Fruit fly (Drosophila melanogaster) whole organism, prepupa: Measurements from ENCODE around the gene Gr22f.

Experiments
- Blimp-1 ChIP-seq: fragments of 200-800 bp; sonication (Bioruptor generic); optimal IDR thresholded peaks from 3 replicates; lab custom pipeline; 2017; ENCODE audit warnings: missing biosample characterization, missing genetic modification characterization, mild to moderate bottlenecking, moderate library complexity, missing genetic modification reagents
- CG10631 ChIP-seq: fragments of 200-800 bp; sonication (Bioruptor generic); optimal IDR thresholded peaks from 2 replicates; lab custom pipeline; 2016; ENCODE audit warnings: missing biosample characterization, missing genetic modification characterization
- CG10669 ChIP-seq: fragments of 200-800 bp; sonication (Bioruptor generic); optimal IDR thresholded peaks from 3 replicates; lab custom pipeline; 2018; ENCODE audit warnings: missing biosample characterization, mild to moderate bottlenecking, missing genetic modification characterization, moderate library complexity
- CG11294 ChIP-seq: fragments of 200-800 bp; sonication (Bioruptor generic); IDR thresholded peaks from 2 replicates; pipeline ENCODE4 v1.3.6; 2022; ENCODE audit warnings: missing biosample characterization, missing genetic modification characterization
- CG11762 ChIP-seq: fragments of 200-800 bp; sonication (Bioruptor generic); optimal IDR thresholded peaks from 3 replicates; lab custom pipeline; 2016; ENCODE audit warnings: missing biosample characterization, missing genetic modification characterization; ENCODE audit not compliant: insufficient read depth
- CG15336 ChIP-seq: fragments of 200-800 bp; sonication (Bioruptor generic); IDR thresholded peaks from 2 replicates; pipeline ENCODE4 v1.3.6; 2022; ENCODE audit warnings: missing biosample characterization, missing genetic modification characterization
- CG16779 ChIP-seq: fragments of 200-800 bp; sonication (Bioruptor generic); optimal IDR thresholded peaks from 3 replicates; lab custom pipeline; 2017; ENCODE audit warnings: missing biosample characterization, mild to moderate bottlenecking, missing genetic modification characterization
- CG3032 ChIP-seq: fragments of 200-800 bp; optimal IDR thresholded peaks from 2 replicates; lab custom pipeline; 2019; ENCODE audit warnings: missing biosample characterization, mild to moderate bottlenecking, missing genetic modification characterization, moderate library complexity
- CG31627 ChIP-seq: fragments of 200-800 bp; sonication (Bioruptor generic); optimal IDR thresholded peaks from 3 replicates; lab custom pipeline; 2016; ENCODE audit warnings: missing biosample characterization, missing genetic modification characterization
- CG32006 ChIP-seq: fragments of 200-800 bp; sonication (Bioruptor generic); optimal IDR thresholded peaks from 3 replicates; lab custom pipeline; 2017; ENCODE audit warnings: missing biosample characterization, mild to moderate bottlenecking, missing genetic modification characterization
- CG34406 ChIP-seq: fragments of 200-800 bp; sonication (Bioruptor generic); optimal IDR thresholded peaks from 3 replicates; lab custom pipeline; 2016; ENCODE audit warnings: missing biosample characterization, missing genetic modification characterization
- CG3919 ChIP-seq: fragments of 200-800 bp; sonication (Bioruptor generic); optimal IDR thresholded peaks from 3 replicates; lab custom pipeline; 2016; ENCODE audit warnings: missing biosample characterization, missing genetic modification characterization
- CG4318 ChIP-seq: fragments of 200-800 bp; sonication (Bioruptor generic); optimal IDR thresholded peaks from 3 replicates; lab custom pipeline; 2017; ENCODE audit warnings: missing biosample characterization, mild to moderate bottlenecking, missing genetic modification characterization
- CG6163 ChIP-seq: fragments of 200-800 bp; sonication (Bioruptor generic); IDR thresholded peaks from 3 replicates; pipeline ENCODE4 v1.3.6; 2022; ENCODE audit warnings: missing biosample characterization, missing genetic modification characterization
- CG6276 ChIP-seq: fragments of 200-800 bp; sonication (Bioruptor generic); optimal IDR thresholded peaks from 2 replicates; lab custom pipeline; 2017; ENCODE audit warnings: missing biosample characterization, mild to moderate bottlenecking, missing genetic modification characterization
- CG6808 ChIP-seq: fragments of 200-800 bp; sonication (Bioruptor generic); optimal IDR thresholded peaks from 3 replicates; lab custom pipeline; 2017; ENCODE audit warnings: missing biosample characterization, missing genetic modification characterization, mild to moderate bottlenecking, moderate library complexity, missing genetic modification reagents
- CG6854 ChIP-seq: fragments of 200-800 bp; sonication (Bioruptor generic); optimal IDR thresholded peaks from 2 replicates; lab custom pipeline; 2017; ENCODE audit warnings: missing biosample characterization, mild to moderate bottlenecking, missing genetic modification characterization
- CG7368 ChIP-seq: fragments of 200-800 bp; sonication (Bioruptor generic); optimal IDR thresholded peaks from 3 replicates; lab custom pipeline; 2016; ENCODE audit warnings: missing biosample characterization, missing genetic modification characterization
- CG8119 ChIP-seq: fragments of 200-800 bp; sonication (Bioruptor generic); IDR thresholded peaks from 3 replicates; pipeline ENCODE4 v1.3.6; 2022; ENCODE audit warnings: missing biosample characterization, missing genetic modification characterization
- CG8319 ChIP-seq: fragments of 200-800 bp; sonication (Bioruptor generic); optimal IDR thresholded peaks from 3 replicates; lab custom pipeline; 2016; ENCODE audit warnings: missing biosample characterization, missing genetic modification characterization
- Eip75B ChIP-seq: fragments of 200-800 bp; sonication (Bioruptor generic); optimal IDR thresholded peaks from 3 replicates; lab custom pipeline; 2016; ENCODE audit warnings: missing biosample characterization, missing genetic modification characterization
- Eip78C ChIP-seq: fragments of 200-800 bp; sonication (Bioruptor generic); peaks from one replicate; lab custom pipeline; 2016; ENCODE audit warnings: missing biosample characterization, missing genetic modification characterization
- Ets21C ChIP-seq: fragments of 200-800 bp; sonication (Bioruptor generic); optimal IDR thresholded peaks from 3 replicates; lab custom pipeline; 2016; ENCODE audit warnings: missing biosample characterization, missing genetic modification characterization
- Gug ChIP-seq: fragments of 200-800 bp; sonication (Bioruptor generic); IDR thresholded peaks from 2 replicates; pipeline ENCODE4 v1.3.6; 2022; ENCODE audit warnings: missing biosample characterization, missing genetic modification characterization
- Hr38 ChIP-seq: sonication (Bioruptor generic); optimal IDR thresholded peaks from 2 replicates; lab custom pipeline; 2016; ENCODE audit warnings: missing biosample characterization, missing genetic modification characterization
- Hr4 ChIP-seq: fragments of 200-800 bp; sonication (Bioruptor generic); optimal IDR thresholded peaks from 3 replicates; lab custom pipeline; 2016; ENCODE audit warnings: missing biosample characterization, missing genetic modification characterization
- Lpt ChIP-seq: fragments of 200-800 bp; sonication (Bioruptor generic); optimal IDR thresholded peaks from 3 replicates; lab custom pipeline; 2016; ENCODE audit warnings: missing biosample characterization, missing genetic modification characterization
- Met ChIP-seq: fragments of 200-800 bp; sonication (Bioruptor generic); optimal IDR thresholded peaks from 3 replicates; lab custom pipeline; 2016; ENCODE audit warnings: missing biosample characterization, missing genetic modification characterization
- OdsH ChIP-seq: fragments of 200-800 bp; sonication (Bioruptor generic); optimal IDR thresholded peaks from 3 replicates; lab custom pipeline; 2016; ENCODE audit warnings: missing biosample characterization, missing genetic modification characterization
- Smox ChIP-seq: fragments of 200-800 bp; sonication (Bioruptor generic); optimal IDR thresholded peaks from 3 replicates; lab custom pipeline; 2016; ENCODE audit warnings: missing biosample characterization, missing genetic modification characterization
- Sox14 ChIP-seq: fragments of 200-800 bp; sonication (Bioruptor generic); optimal IDR thresholded peaks from 3 replicates; lab custom pipeline; 2016; ENCODE audit warnings: missing biosample characterization, missing genetic modification characterization
- achi ChIP-seq: fragments of 200-800 bp; sonication (Bioruptor generic); optimal IDR thresholded peaks from 3 replicates; lab custom pipeline; 2016; ENCODE audit warnings: missing biosample characterization, missing genetic modification characterization
- acj6 ChIP-seq: fragments of 200-800 bp; sonication (Bioruptor generic); optimal IDR thresholded peaks from 3 replicates; lab custom pipeline; 2016; ENCODE audit warnings: missing biosample characterization, missing genetic modification characterization
- dac ChIP-seq: fragments of 200-800 bp; sonication (Bioruptor generic); optimal IDR thresholded peaks from 2 replicates; lab custom pipeline; 2017; ENCODE audit warnings: missing biosample characterization, mild to moderate bottlenecking, missing genetic modification characterization
- eg ChIP-seq: fragments of 200-800 bp; sonication (Bioruptor generic); IDR thresholded peaks from 3 replicates; pipeline ENCODE4 v1.3.6; 2022; ENCODE audit warnings: missing biosample characterization, missing genetic modification characterization
- esn ChIP-seq: fragments of 200-800 bp; sonication (Bioruptor generic); optimal IDR thresholded peaks from 2 replicates; lab custom pipeline; 2016; ENCODE audit warnings: missing biosample characterization, mild to moderate bottlenecking, missing genetic modification characterization, moderate library complexity
- fd59A ChIP-seq: fragments of 200-800 bp; sonication (Bioruptor generic); optimal IDR thresholded peaks from 2 replicates; lab custom pipeline; 2017; ENCODE audit warnings: missing biosample characterization, mild to moderate bottlenecking, missing genetic modification characterization, missing genetic modification reagents
- fd85E ChIP-seq: fragments of 200-800 bp; sonication (Bioruptor generic); optimal IDR thresholded peaks from 3 replicates; lab custom pipeline; 2016; ENCODE audit warnings: missing biosample characterization, missing genetic modification characterization
- fkh ChIP-seq: fragments of 200-800 bp; sonication (Bioruptor generic); optimal IDR thresholded peaks from 3 replicates; lab custom pipeline; 2017; ENCODE audit warnings: missing biosample characterization, mild to moderate bottlenecking, missing genetic modification characterization, moderate library complexity
- lz ChIP-seq: fragments of 200-800 bp; sonication (Bioruptor generic); optimal IDR thresholded peaks from 3 replicates; lab custom pipeline; 2016; ENCODE audit warnings: missing biosample characterization, missing genetic modification characterization
- net ChIP-seq: fragments of 200-800 bp; sonication (Bioruptor generic); optimal IDR thresholded peaks from 3 replicates; lab custom pipeline; 2016; ENCODE audit warnings: missing biosample characterization, missing genetic modification characterization
- pdm3 ChIP-seq: fragments of 200-800 bp; sonication (Bioruptor generic); optimal IDR thresholded peaks from 3 replicates; lab custom pipeline; 2016; ENCODE audit warnings: missing biosample characterization, missing genetic modification characterization
- salr ChIP-seq, 2 experiments: fragments of 200-800 bp; sonication (Bioruptor generic); optimal IDR thresholded peaks; 3 replicates each; lab custom pipeline; 2016 to 2018; ENCODE audit warnings: missing biosample characterization in 2 of 2, missing genetic modification characterization in 2 of 2, mild to moderate bottlenecking in 1 of 2
- ss ChIP-seq, 2 experiments: fragments of 200-800 bp; sonication (Bioruptor generic); optimal IDR thresholded peaks; 2 replicates in 1 of 2; 3 replicates in 1 of 2; lab custom pipeline; 2017 to 2018; ENCODE audit warnings: mild to moderate bottlenecking in 2 of 2, missing biosample characterization in 2 of 2, missing genetic modification characterization in 2 of 2, moderate library complexity in 1 of 2
- svp ChIP-seq: fragments of 200-800 bp; sonication (Bioruptor generic); peaks from one replicate; lab custom pipeline; 2016; ENCODE audit warnings: missing biosample characterization, missing genetic modification characterization
- topi ChIP-seq: fragments of 200-800 bp; sonication (Bioruptor generic); optimal IDR thresholded peaks from 3 replicates; lab custom pipeline; 2016; ENCODE audit warnings: missing biosample characterization, missing genetic modification characterization

Gene Gr22f

DNA sequence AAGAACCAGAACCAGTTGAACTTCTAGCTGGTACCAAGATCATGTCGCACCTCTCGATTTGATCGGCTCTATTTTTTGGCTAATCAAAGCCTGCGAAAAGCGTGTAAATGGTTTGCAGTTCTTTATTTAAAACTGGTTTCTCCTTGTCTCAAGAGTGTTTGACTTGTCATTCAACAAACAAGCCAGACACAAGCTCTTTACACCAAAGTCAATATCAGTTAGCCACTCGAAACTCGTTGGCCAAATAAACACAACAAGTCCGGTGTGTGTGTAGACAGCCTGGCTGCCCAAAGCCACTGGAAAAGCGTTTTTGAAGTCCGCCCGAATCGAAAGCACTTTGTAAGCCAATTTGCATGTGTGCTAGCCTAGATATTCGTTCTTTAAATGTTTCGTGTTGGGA, 16.2 kb downstream of the Gr22f start:
- peak; percentile 3 for TF ChIP-seq fkh (GFP tag; lab: Kevin White, UChicago)
- TF ChIP-seq dac (GFP tag; lab: Kevin White, UChicago), result no peak
- TF ChIP-seq Eip78C, result peak; percentile 46

DNA sequence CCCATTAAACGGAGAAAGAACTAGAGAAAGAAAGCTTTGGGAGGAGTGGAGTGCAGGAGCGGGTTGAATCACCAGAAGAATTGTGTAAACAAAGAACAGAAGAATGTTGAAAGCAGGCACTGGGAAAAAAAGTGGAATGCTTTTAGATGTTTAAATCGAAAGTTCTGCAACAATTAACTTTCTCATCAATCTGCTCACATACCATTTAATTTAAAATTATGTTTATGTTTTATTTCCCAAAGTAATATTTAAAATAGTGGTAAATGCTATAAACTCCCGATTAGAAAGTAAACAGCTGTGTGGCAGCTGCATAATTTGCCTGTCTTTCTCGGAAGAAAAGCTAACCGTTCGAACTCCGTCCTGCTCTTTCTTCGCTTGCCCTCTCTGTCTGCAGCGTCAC, 18.2 kb downstream of the Gr22f start:
- TF ChIP-seq CG15336 (GFP tag; lab: Robert Waterston, UW), result 0 out of 2 replicates have a peak, but pooled peaks have one; percentile 43
- no peak for TF ChIP-seq CG16779 (tag; lab: Kevin White, UChicago)
- TF ChIP-seq net (GFP tag; lab: Kevin White, UChicago), result peak; percentile 25
- no peak for TF ChIP-seq dac (GFP tag; lab: Kevin White, UChicago)
- TF ChIP-seq CG32006 (GFP tag; lab: Kevin White, UChicago), result peak; percentile 78
- no peak for TF ChIP-seq svp (GFP tag; lab: Kevin White, UChicago)
- TF ChIP-seq salr (GFP tag; optimal IDR thresholded peaks at IDR 0.05; lab: Kevin White, UChicago), result peak in 1 of 2 experiments; percentile 26
- TF ChIP-seq Sox14 (GFP tag; lab: Kevin White, UChicago), result peak; percentile 27
- TF ChIP-seq esn (GFP tag; lab: Kevin White, UChicago), result peak; percentile 16
- peak; percentile 24 for TF ChIP-seq CG3919 (GFP tag; lab: Kevin White, UChicago)
- TF ChIP-seq ss (GFP tag; optimal IDR thresholded peaks at IDR 0.05; lab: Kevin White, UChicago), result no peak
- no peak for TF ChIP-seq CG8319 (GFP tag; lab: Kevin White, UChicago)
- no peak for TF ChIP-seq CG6854 (GFP tag; lab: Kevin White, UChicago)
- no peak for TF ChIP-seq CG6808 (GFP tag; lab: Kevin White, UChicago)
- peak; percentile 45 for TF ChIP-seq Hr4 (GFP tag; lab: Kevin White, UChicago)
- no peak for TF ChIP-seq CG10669 (GFP tag; lab: Kevin White, UChicago)
- no peak for TF ChIP-seq CG3032 (tag; lab: Kevin White, UChicago)
- peak; percentile 42 for TF ChIP-seq CG6276 (GFP tag; lab: Kevin White, UChicago)
- no peak for TF ChIP-seq Smox
- peak; percentile 84 for TF ChIP-seq Eip78C
- no peak for TF ChIP-seq CG34406 (GFP tag; lab: Kevin White, UChicago)
- peak; percentile 3 for TF ChIP-seq achi
- no peak for TF ChIP-seq fd85E (GFP tag; lab: Kevin White, UChicago)
- TF ChIP-seq Lpt (GFP tag; lab: Kevin White, UChicago), result peak; percentile 15
- TF ChIP-seq pdm3, result peak; percentile 29
- TF ChIP-seq CG11294, result 0 out of 2 replicates have a peak, but pooled peaks have one; percentile 17
- peak; percentile 67; the same call in 2 of the 3 replicates for TF ChIP-seq eg (GFP tag; lab: Robert Waterston, UW)
- TF ChIP-seq CG4318 (GFP tag; lab: Kevin White, UChicago), result peak; percentile 50
- no peak for TF ChIP-seq fd59A (GFP tag; lab: Kevin White, UChicago)
- no peak for TF ChIP-seq lz (GFP tag; lab: Kevin White, UChicago)
- TF ChIP-seq CG6163 (GFP tag; lab: Robert Waterston, UW), result peak; percentile 40; the same call in 1 of the 3 replicates
- no peak for TF ChIP-seq Ets21C
- TF ChIP-seq Gug (GFP tag; lab: Robert Waterston, UW), result peak; percentile 29; the same call in 1 of the 2 replicates
- peak; percentile 2 for TF ChIP-seq acj6 (GFP tag; lab: Kevin White, UChicago)
- peak; percentile 32 for TF ChIP-seq OdsH
- TF ChIP-seq topi (GFP tag; lab: Kevin White, UChicago), result peak; percentile 23
- TF ChIP-seq CG7368 (GFP tag; lab: Kevin White, UChicago), result no peak
- peak; percentile 55; the same call in 2 of the 3 replicates for TF ChIP-seq CG8119

DNA sequence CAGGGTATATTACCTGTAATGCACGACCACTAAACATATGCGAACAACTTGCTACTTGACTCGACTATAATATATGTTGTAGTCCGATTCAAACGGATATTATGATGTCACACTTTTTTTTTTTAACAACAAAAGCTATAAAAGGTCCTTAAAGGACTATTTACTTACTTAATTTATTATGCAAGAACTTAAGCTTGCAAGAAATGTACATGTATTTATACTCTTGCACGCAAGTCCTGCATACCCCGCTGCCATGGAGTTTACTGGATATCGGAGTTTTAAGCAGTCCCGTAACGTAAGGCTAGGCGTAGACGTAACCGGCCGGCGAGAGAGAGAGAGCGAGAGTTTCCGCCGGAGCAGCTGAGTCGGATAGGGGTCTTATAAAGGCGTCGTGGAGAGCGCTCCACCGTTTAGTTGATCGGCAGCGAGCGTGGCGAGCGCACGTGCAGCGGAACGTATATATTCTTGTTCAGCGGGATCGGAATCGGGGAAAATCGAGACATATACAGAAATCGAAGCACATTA, 19.1 kb downstream of the Gr22f start:
- TF ChIP-seq net (GFP tag; lab: Kevin White, UChicago), result peak; percentile 93
- TF ChIP-seq CG31627 (GFP tag; lab: Kevin White, UChicago), result peak; percentile 76
- peak; percentile 93 for TF ChIP-seq CG10631
- peak; percentile 58 for TF ChIP-seq Smox
- TF ChIP-seq CG34406 (GFP tag; lab: Kevin White, UChicago), result peak; percentile 79
- TF ChIP-seq CG3032 (tag; lab: Kevin White, UChicago), result peak; percentile 68
- TF ChIP-seq CG10669 (GFP tag; lab: Kevin White, UChicago), result peak; percentile 78
- TF ChIP-seq Hr38 (GFP tag; lab: Kevin White, UChicago), result peak; percentile 67
- TF ChIP-seq Lpt (GFP tag; lab: Kevin White, UChicago), result peak; percentile 95
- peak; percentile 94 for TF ChIP-seq Gug (GFP tag; lab: Robert Waterston, UW)
- TF ChIP-seq acj6 (GFP tag; lab: Kevin White, UChicago), result peak; percentile 92
- TF ChIP-seq eg (GFP tag; lab: Robert Waterston, UW), result peak; percentile 94
- peak; percentile 93 for TF ChIP-seq CG3919 (GFP tag; lab: Kevin White, UChicago)
- TF ChIP-seq Eip75B (GFP tag; lab: Kevin White, UChicago), result peak; percentile 90
- peak; percentile 83 for TF ChIP-seq svp (GFP tag; lab: Kevin White, UChicago)
- TF ChIP-seq dac (GFP tag; lab: Kevin White, UChicago), result peak; percentile 96
- TF ChIP-seq CG6808 (GFP tag; lab: Kevin White, UChicago), result peak; percentile 51
- peak; percentile 73 for TF ChIP-seq Met (GFP tag; lab: Kevin White, UChicago)
- TF ChIP-seq Eip78C, result peak; percentile 97
- TF ChIP-seq CG11762, result peak; percentile 90
- TF ChIP-seq Blimp-1 (GFP tag; lab: Kevin White, UChicago), result no peak
